Worm (Caenorhabditis elegans) whole organism, late embryonic: Measurements from ENCODE around the gene srh-22.

ENCODE experiments used
- K09A11.1 ChIP-seq: sonication (generic microtip); optimal IDR thresholded peaks from 2 replicates; lab custom pipeline; 2017; ENCODE audit warnings: antibody characterized with exemption, mild to moderate bottlenecking, missing genetic modification characterization, missing compliant biosample characterization; ENCODE audit not compliant: insufficient read depth
- ama-1 ChIP-seq: fragments of 150-350 bp; optimal IDR thresholded peaks from 2 replicates; lab custom pipeline; 2014
- ceh-48 ChIP-seq: sonication (generic microtip); optimal IDR thresholded peaks from 2 replicates; lab custom pipeline; 2016; ENCODE audit warnings: missing genetic modification characterization, inconsistent platforms, missing compliant biosample characterization
- fkh-6 ChIP-seq: sonication (generic microtip); optimal IDR thresholded peaks from 2 replicates; lab custom pipeline; 2016; ENCODE audit warnings: missing genetic modification characterization, missing compliant biosample characterization
- hlh-15 ChIP-seq: sonication (generic microtip); optimal IDR thresholded peaks from 2 replicates; lab custom pipeline; 2016; ENCODE audit warnings: missing genetic modification characterization, missing compliant biosample characterization
- pqm-1 ChIP-seq: sonication (generic microtip); optimal IDR thresholded peaks from 2 replicates; lab custom pipeline; 2016; ENCODE audit warnings: missing genetic modification characterization, missing compliant biosample characterization
- sox-4 ChIP-seq: sonication (generic microtip); optimal IDR thresholded peaks from 2 replicates; lab custom pipeline; 2017; ENCODE audit warnings: mild to moderate bottlenecking, missing genetic modification characterization, inconsistent platforms, missing compliant biosample characterization

ce11 chrV:4964020-4964635 lies 42.0 kb downstream of the srh-22 start:
- TF ChIP-seq ama-1 (lab: Kevin White, UChicago): no peak
- TF ChIP-seq fkh-6: peak; percentile 16
- no peak for TF ChIP-seq sox-4 (tag; lab: Kevin White, UChicago)
- peak; percentile 51 for TF ChIP-seq ceh-48 (tag; lab: Kevin White, UChicago)
- TF ChIP-seq K09A11.1 (tag; lab: Kevin White, UChicago): no peak
- no peak for TF ChIP-seq pqm-1
- no peak for TF ChIP-seq hlh-15 (tag; lab: Kevin White, UChicago)
